Worm (Caenorhabditis elegans) whole organism, L3 larva: ENCODE measurements around the gene Y97E10B.1.

Experiments used
- ceh-16 ChIP-seq: sonication (generic microtip); optimal IDR thresholded peaks from 2 replicates; lab custom pipeline; 2017; ENCODE audit warnings: missing biosample characterization, missing genetic modification characterization
- daf-12 ChIP-seq: fragments of 150-350 bp; optimal IDR thresholded peaks from 2 replicates; lab custom pipeline; 2014; ENCODE audit warnings: missing biosample characterization, missing genetic modification reagents, missing genetic modification characterization
- eor-1 ChIP-seq, 2 experiments: fragments of 150-350 bp; optimal IDR thresholded peaks; 2 replicates each; lab custom pipeline; 2014 to 2018; ENCODE audit warnings: missing biosample characterization in 2 of 2, missing genetic modification characterization in 2 of 2
- fos-1 ChIP-seq: fragments of 150-350 bp; optimal IDR thresholded peaks from 2 replicates; lab custom pipeline; 2014; ENCODE audit warnings: missing biosample characterization, missing genetic modification characterization
- hmg-11 ChIP-seq: sonication (generic microtip); optimal IDR thresholded peaks from 2 replicates; lab custom pipeline; 2016; ENCODE audit warnings: missing genetic modification characterization, missing compliant biosample characterization
- lin-39 ChIP-seq: fragments of 150-350 bp; optimal IDR thresholded peaks from 2 replicates; lab custom pipeline; 2018; ENCODE audit warnings: missing biosample characterization, missing genetic modification reagents, missing genetic modification characterization
- nhr-11 ChIP-seq: fragments of 150-350 bp; optimal IDR thresholded peaks from 2 replicates; lab custom pipeline; 2014; ENCODE audit warnings: missing biosample characterization, missing genetic modification characterization
- nhr-12 ChIP-seq: fragments of 150-350 bp; optimal IDR thresholded peaks from 2 replicates; lab custom pipeline; 2014; ENCODE audit warnings: missing biosample characterization, missing genetic modification characterization
- nhr-25 ChIP-seq: sonication (generic microtip); optimal IDR thresholded peaks from 2 replicates; lab custom pipeline; 2017; ENCODE audit warnings: missing biosample characterization, missing genetic modification characterization
- nhr-76 ChIP-seq: fragments of 150-350 bp; sonication (generic microtip); optimal IDR thresholded peaks from 5 replicates; lab custom pipeline; 2014; ENCODE audit warnings: missing biosample characterization, missing genetic modification characterization
- skn-1 ChIP-seq: fragments of 150-350 bp; optimal IDR thresholded peaks from 2 replicates; lab custom pipeline; 2014; ENCODE audit warnings: missing biosample characterization, missing genetic modification characterization
- snpc-4 ChIP-seq: fragments of 150-350 bp; optimal IDR thresholded peaks from 2 replicates; lab custom pipeline; 2014; ENCODE audit warnings: missing biosample characterization, missing genetic modification characterization
- unc-39 ChIP-seq: sonication (generic microtip); optimal IDR thresholded peaks from 4 replicates; lab custom pipeline; 2017; ENCODE audit warnings: missing biosample characterization, missing genetic modification characterization
- zag-1 ChIP-seq: fragments of 150-350 bp; optimal IDR thresholded peaks from 2 replicates; lab custom pipeline; 2014; ENCODE audit warnings: missing biosample characterization, missing genetic modification characterization

DNA sequence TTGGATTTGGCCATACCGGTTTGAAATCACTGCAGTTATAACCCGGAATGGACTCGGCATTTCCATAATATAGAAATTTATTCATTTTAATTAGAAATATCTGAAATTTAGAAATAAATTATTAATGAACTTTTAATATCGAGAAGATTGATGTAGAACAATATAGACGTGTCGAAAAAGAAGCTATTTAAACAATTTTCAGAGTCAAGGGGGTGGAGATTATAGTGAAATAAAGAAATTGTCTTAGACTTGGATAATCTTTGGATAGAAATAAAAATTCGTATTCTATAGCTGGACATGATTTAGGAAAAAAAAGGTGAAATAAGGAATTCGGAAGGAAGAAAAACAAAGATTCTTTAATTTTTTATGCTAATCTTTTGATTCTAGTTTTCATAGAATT lies 3.4 kb upstream of the Y97E10B.1 start, which contains the start of gene srt-53:
- TF ChIP-seq nhr-12 (tag; lab: Kevin White, UChicago) (no peak), hmg-11 (tag; lab: Kevin White, UChicago) (no peak), skn-1 (no peak), fos-1 (tag; lab: Kevin White, UChicago) (no peak), ceh-16 (tag; lab: Kevin White, UChicago) (no peak), snpc-4 (tag; lab: Kevin White, UChicago) (no peak), nhr-76 (tag; lab: Kevin White, UChicago) (no peak), eor-1 (tag; optimal IDR thresholded peaks at IDR 0.05; lab: Kevin White, UChicago) (no peak), nhr-25 (tag; lab: Kevin White, UChicago) (no peak), nhr-11 (tag; lab: Kevin White, UChicago) (no peak), daf-12 (tag; lab: Kevin White, UChicago) (no peak), unc-39 (tag; lab: Kevin White, UChicago) (no peak), zag-1 (no peak), lin-39 (tag; lab: Kevin White, UChicago) (no peak)
